Worm (Caenorhabditis elegans) whole organism, late embryonic: ENCODE data around the gene twk-39.

Experiments used
- F13H6.1 ChIP-seq: sonication (generic microtip); optimal IDR thresholded peaks from 2 replicates; lab custom pipeline; 2016; ENCODE audit warnings: missing genetic modification characterization, missing compliant biosample characterization
- K02D7.2 ChIP-seq: sonication (generic microtip); optimal IDR thresholded peaks from 2 replicates; lab custom pipeline; 2017; ENCODE audit warnings: mild to moderate bottlenecking, missing genetic modification characterization, missing compliant biosample characterization
- K09A11.1 ChIP-seq: sonication (generic microtip); optimal IDR thresholded peaks from 2 replicates; lab custom pipeline; 2017; ENCODE audit warnings: antibody characterized with exemption, mild to moderate bottlenecking, missing genetic modification characterization, missing compliant biosample characterization; ENCODE audit not compliant: insufficient read depth
- Y22D7AL.16 ChIP-seq: sonication (generic microtip); optimal IDR thresholded peaks from 2 replicates; lab custom pipeline; 2016; ENCODE audit warnings: missing genetic modification characterization, missing compliant biosample characterization
- ahr-1 ChIP-seq: sonication (generic microtip); optimal IDR thresholded peaks from 2 replicates; lab custom pipeline; 2016; ENCODE audit warnings: missing genetic modification characterization, missing compliant biosample characterization
- ama-1 ChIP-seq: fragments of 150-350 bp; optimal IDR thresholded peaks from 2 replicates; lab custom pipeline; 2014
- ceh-2 ChIP-seq: sonication (generic microtip); optimal IDR thresholded peaks from 2 replicates; lab custom pipeline; 2016; ENCODE audit warnings: missing genotype, missing genetic modification characterization, missing compliant biosample characterization
- ceh-22 ChIP-seq: sonication (generic microtip); optimal IDR thresholded peaks from 2 replicates; lab custom pipeline; 2017; ENCODE audit warnings: missing biosample characterization, missing genetic modification characterization
- ceh-24 ChIP-seq: sonication (generic microtip); optimal IDR thresholded peaks from 2 replicates; lab custom pipeline; 2016; ENCODE audit warnings: mild to moderate bottlenecking, missing genetic modification characterization, missing compliant biosample characterization
- ceh-30 ChIP-seq: fragments of 150-350 bp; optimal IDR thresholded peaks from 2 replicates; lab custom pipeline; 2014; ENCODE audit warnings: missing biosample characterization, missing genetic modification characterization
- ceh-31 ChIP-seq: sonication (generic microtip); optimal IDR thresholded peaks from 2 replicates; lab custom pipeline; 2016; ENCODE audit warnings: missing genetic modification characterization, missing compliant biosample characterization
- ceh-34 ChIP-seq: sonication (generic microtip); optimal IDR thresholded peaks from 2 replicates; lab custom pipeline; 2016; ENCODE audit warnings: mild to moderate bottlenecking, missing genetic modification characterization, missing compliant biosample characterization
- ceh-45 ChIP-seq: fragments of 200-800 bp; sonication (Bioruptor generic); IDR thresholded peaks from 2 replicates; pipeline ENCODE4 v1.3.6; 2022; ENCODE audit warnings: missing genetic modification reagents, missing genetic modification characterization, missing compliant biosample characterization
- ceh-48 ChIP-seq: sonication (generic microtip); optimal IDR thresholded peaks from 2 replicates; lab custom pipeline; 2016; ENCODE audit warnings: missing genetic modification characterization, inconsistent platforms, missing compliant biosample characterization
- ceh-6 ChIP-seq: fragments of 200-800 bp; sonication (Bioruptor generic); optimal IDR thresholded peaks from 2 replicates; lab custom pipeline; 2018; ENCODE audit warnings: mild to moderate bottlenecking, missing genetic modification characterization, missing compliant biosample characterization
- ceh-9 ChIP-seq: sonication (generic microtip); optimal IDR thresholded peaks from 2 replicates; lab custom pipeline; 2016; ENCODE audit warnings: mild to moderate bottlenecking, missing genetic modification characterization, inconsistent platforms, missing compliant biosample characterization
- dmd-4 ChIP-seq: sonication (generic microtip); optimal IDR thresholded peaks from 2 replicates; lab custom pipeline; 2016; ENCODE audit warnings: borderline replicate concordance, missing genetic modification characterization, missing compliant biosample characterization
- dve-1 ChIP-seq: sonication (generic microtip); optimal IDR thresholded peaks from 2 replicates; lab custom pipeline; 2017; ENCODE audit warnings: antibody characterized with exemption, mild to moderate bottlenecking, missing genetic modification characterization, missing compliant biosample characterization
- elt-4 ChIP-seq: sonication (generic microtip); optimal IDR thresholded peaks from 2 replicates; lab custom pipeline; 2016; ENCODE audit warnings: missing genetic modification characterization, missing compliant biosample characterization
- ets-4 ChIP-seq: sonication (generic microtip); optimal IDR thresholded peaks from 2 replicates; lab custom pipeline; 2016; ENCODE audit warnings: missing genetic modification characterization, missing compliant biosample characterization
- eyg-1 ChIP-seq: sonication (generic microtip); optimal IDR thresholded peaks from 2 replicates; lab custom pipeline; 2016; ENCODE audit warnings: missing genotype, missing genetic modification characterization, missing compliant biosample characterization
- fax-1 ChIP-seq: sonication (generic microtip); optimal IDR thresholded peaks from 2 replicates; lab custom pipeline; 2016; ENCODE audit warnings: missing genotype, missing genetic modification characterization, missing compliant biosample characterization
- fkh-10 ChIP-seq: fragments of 150-350 bp; optimal IDR thresholded peaks from 2 replicates; lab custom pipeline; 2014; ENCODE audit warnings: missing biosample characterization, missing genetic modification reagents, missing genetic modification characterization
- hlh-13 ChIP-seq: fragments of 200-800 bp; sonication (Bioruptor generic); optimal IDR thresholded peaks from 2 replicates; lab custom pipeline; 2018; ENCODE audit warnings: mild to moderate bottlenecking, missing genetic modification characterization, missing compliant biosample characterization
- hlh-6 ChIP-seq: sonication (generic microtip); optimal IDR thresholded peaks from 2 replicates; lab custom pipeline; 2016; ENCODE audit warnings: missing genotype, missing genetic modification characterization, missing compliant biosample characterization
- hlh-8 ChIP-seq: sonication (generic microtip); optimal IDR thresholded peaks from 2 replicates; lab custom pipeline; 2016; ENCODE audit warnings: missing genotype, missing genetic modification characterization, missing compliant biosample characterization
- lim-6 ChIP-seq: sonication (generic microtip); optimal IDR thresholded peaks from 2 replicates; lab custom pipeline; 2016; ENCODE audit warnings: missing genetic modification characterization, missing compliant biosample characterization
- madf-2 ChIP-seq: sonication (generic microtip); optimal IDR thresholded peaks from 2 replicates; lab custom pipeline; 2017; ENCODE audit warnings: missing genetic modification characterization, missing compliant biosample characterization
- mec-3 ChIP-seq: sonication (generic microtip); optimal IDR thresholded peaks from 2 replicates; lab custom pipeline; 2016; ENCODE audit warnings: borderline replicate concordance, missing genetic modification characterization, missing compliant biosample characterization
- nfya-1 ChIP-seq: sonication (generic microtip); optimal IDR thresholded peaks from 2 replicates; lab custom pipeline; 2017; ENCODE audit warnings: missing genetic modification characterization, mild to moderate bottlenecking, missing compliant biosample characterization, antibody characterized with exemption, moderate library complexity
- nhr-232 ChIP-seq: sonication (generic microtip); optimal IDR thresholded peaks from 2 replicates; lab custom pipeline; 2016; ENCODE audit warnings: missing genetic modification characterization, missing compliant biosample characterization
- npax-4 ChIP-seq: sonication (generic microtip); optimal IDR thresholded peaks from 2 replicates; lab custom pipeline; 2016; ENCODE audit warnings: missing genetic modification characterization, missing compliant biosample characterization
- odd-2 ChIP-seq: sonication (generic microtip); optimal IDR thresholded peaks from 2 replicates; lab custom pipeline; 2017; ENCODE audit warnings: antibody characterized with exemption, mild to moderate bottlenecking, missing genetic modification characterization, missing compliant biosample characterization
- pag-3 ChIP-seq: sonication (generic microtip); optimal IDR thresholded peaks from 2 replicates; lab custom pipeline; 2016; ENCODE audit warnings: missing compliant biosample characterization, missing genetic modification characterization, borderline replicate concordance
- pat-9 ChIP-seq: fragments of 200-800 bp; sonication (Bioruptor generic); optimal IDR thresholded peaks from 2 replicates; lab custom pipeline; 2018; ENCODE audit warnings: mild to moderate bottlenecking, missing genetic modification characterization, moderate library complexity, missing compliant biosample characterization
- pax-1 ChIP-seq: fragments of 150-350 bp; optimal IDR thresholded peaks from 2 replicates; lab custom pipeline; 2014; ENCODE audit warnings: missing biosample characterization, missing genetic modification characterization
- pha-2 ChIP-seq: sonication (generic microtip); optimal IDR thresholded peaks from 2 replicates; lab custom pipeline; 2017; ENCODE audit warnings: mild to moderate bottlenecking, missing genetic modification characterization, missing compliant biosample characterization
- pha-4 ChIP-seq: fragments of 150-350 bp; optimal IDR thresholded peaks from 2 replicates; lab custom pipeline; 2018; ENCODE audit warnings: missing biosample characterization, missing genetic modification reagents, missing genetic modification characterization
- pqm-1 ChIP-seq: sonication (generic microtip); optimal IDR thresholded peaks from 2 replicates; lab custom pipeline; 2016; ENCODE audit warnings: missing genetic modification characterization, missing compliant biosample characterization
- rnt-1 ChIP-seq: sonication (generic microtip); optimal IDR thresholded peaks from 2 replicates; lab custom pipeline; 2016; ENCODE audit warnings: missing genetic modification characterization, missing compliant biosample characterization
- sdc-2 ChIP-seq: sonication (generic microtip); optimal IDR thresholded peaks from 2 replicates; lab custom pipeline; 2016; ENCODE audit warnings: missing genotype, missing genetic modification characterization, missing compliant biosample characterization
- sox-2 ChIP-seq: fragments of 200-800 bp; sonication (Bioruptor generic); IDR thresholded peaks from 2 replicates; pipeline ENCODE4 v1.3.6; 2022; ENCODE audit warnings: missing genetic modification reagents, missing genetic modification characterization, missing compliant biosample characterization
- sox-4 ChIP-seq: sonication (generic microtip); optimal IDR thresholded peaks from 2 replicates; lab custom pipeline; 2017; ENCODE audit warnings: mild to moderate bottlenecking, missing genetic modification characterization, inconsistent platforms, missing compliant biosample characterization
- syd-9 ChIP-seq: sonication (generic microtip); optimal IDR thresholded peaks from 2 replicates; lab custom pipeline; 2016; ENCODE audit warnings: mild to moderate bottlenecking, missing genetic modification characterization, moderate library complexity, missing compliant biosample characterization
- tbx-2 ChIP-seq: sonication (generic microtip); optimal IDR thresholded peaks from 2 replicates; lab custom pipeline; 2016; ENCODE audit warnings: missing genetic modification characterization, missing compliant biosample characterization
- tbx-7 ChIP-seq: sonication (generic microtip); optimal IDR thresholded peaks from 2 replicates; lab custom pipeline; 2016; ENCODE audit warnings: missing genotype, missing genetic modification characterization, missing compliant biosample characterization
- ttx-3 ChIP-seq: sonication (generic microtip); optimal IDR thresholded peaks from 2 replicates; lab custom pipeline; 2016; ENCODE audit warnings: missing genetic modification reagents, missing genetic modification characterization, missing compliant biosample characterization
- unc-3 ChIP-seq, 2 experiments: fragments of 200-800 bp in 1 of 2; sonication (Bioruptor generic) in 1 of 2; sonication (generic microtip) in 1 of 2; conservative IDR thresholded peaks in 1 of 2; optimal IDR thresholded peaks in 1 of 2; 2 replicates each; pipeline versions ENCODE4 v1.3.6 to Lab custom; 2016 to 2022; ENCODE audit warnings: missing compliant biosample characterization in 2 of 2, missing genetic modification characterization in 2 of 2, missing genetic modification reagents in 1 of 2
- unc-42 ChIP-seq: sonication (generic microtip); optimal IDR thresholded peaks from 2 replicates; lab custom pipeline; 2016; ENCODE audit warnings: missing genotype, missing genetic modification characterization, missing compliant biosample characterization
- unc-55 ChIP-seq: sonication (generic microtip); optimal IDR thresholded peaks from 2 replicates; lab custom pipeline; 2017; ENCODE audit warnings: missing biosample characterization, missing genetic modification reagents, missing genetic modification characterization
- unc-86 ChIP-seq: sonication (generic microtip); optimal IDR thresholded peaks from 2 replicates; lab custom pipeline; 2016; ENCODE audit warnings: missing genetic modification characterization, missing compliant biosample characterization

twk-39 gene

DNA sequence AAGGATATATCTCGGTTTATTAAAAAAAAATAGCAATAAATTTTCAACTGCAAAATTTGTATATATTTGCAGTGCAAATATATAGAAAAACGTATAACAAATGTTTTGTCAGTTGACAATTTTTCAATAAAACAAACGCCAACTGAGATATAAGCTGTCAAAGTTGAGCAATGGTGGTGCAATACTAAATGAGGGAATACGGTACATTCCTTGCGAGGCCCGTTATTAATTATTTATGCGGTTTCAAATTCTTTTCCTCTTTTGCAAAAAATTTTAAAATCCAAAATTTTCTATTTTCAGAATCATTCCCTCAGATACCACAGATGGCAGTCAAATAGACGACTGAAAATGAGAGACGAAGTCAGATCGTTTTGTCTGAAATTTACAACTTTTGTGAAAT lies at the start of gene twk-39:
TSS of gene twk-39 (plus strand) at position 301 of the 400 bp plus-strand sequence.
- TF ChIP-seq ahr-1 (no peak), K09A11.1 (tag; lab: Kevin White, UChicago) (no peak), ama-1 (lab: Kevin White, UChicago) (no peak), tbx-7 (tag; lab: Kevin White, UChicago) (no peak), unc-42 (tag; lab: Kevin White, UChicago) (no peak), pha-4 (no peak), nfya-1 (tag; lab: Kevin White, UChicago) (no peak)

DNA sequence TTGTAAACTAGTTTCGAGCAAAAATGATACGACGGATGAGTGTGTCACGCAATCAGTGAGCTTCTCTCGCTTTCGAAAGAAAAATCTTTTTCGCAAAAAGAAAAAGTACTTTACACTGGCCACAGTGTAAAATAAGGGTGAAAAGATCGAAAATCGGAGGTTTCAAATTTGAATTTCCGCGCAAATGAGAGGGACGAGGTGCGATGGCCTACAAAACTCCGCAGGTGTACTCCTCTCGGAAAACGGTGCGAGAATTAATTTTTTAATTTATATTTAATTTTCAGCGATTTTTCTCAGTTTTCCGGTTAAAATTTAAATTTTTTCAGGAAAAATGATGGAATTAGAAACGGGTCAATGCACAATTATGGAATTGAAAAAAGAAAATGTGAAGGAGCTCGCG lies 48.8 kb upstream of the twk-39 start, which contains the start of gene mrt-2:
TSS of gene mrt-2 (plus strand) at position 49 of the 400 bp plus-strand sequence.
- peak; percentile 15 for TF ChIP-seq nfya-1 (tag; lab: Kevin White, UChicago)
- TF ChIP-seq unc-55 (GFP tag; lab: Kevin White, UChicago) = peak; percentile 6
- no peak for TF ChIP-seq pha-2
- no peak for TF ChIP-seq pat-9
- peak; percentile 46 for TF ChIP-seq F13H6.1 (tag; lab: Kevin White, UChicago)
- TF ChIP-seq tbx-2 (tag; lab: Kevin White, UChicago) = peak; percentile 90
- TF ChIP-seq unc-3 (GFP tag; conservative IDR thresholded peaks at IDR 0.05; lab: Robert Waterston, UW) = no peak
- TF ChIP-seq unc-3 (tag; optimal IDR thresholded peaks at IDR 0.05; lab: Kevin White, UChicago) = no peak
- no peak for TF ChIP-seq sox-4 (tag; lab: Kevin White, UChicago)
- no peak for TF ChIP-seq dve-1
- peak; percentile 26 for TF ChIP-seq eyg-1
- no peak for TF ChIP-seq Y22D7AL.16 (tag; lab: Kevin White, UChicago)
- no peak for TF ChIP-seq sox-2 (GFP tag; lab: Robert Waterston, UW)
- no peak for TF ChIP-seq dmd-4 (tag; lab: Kevin White, UChicago)
- no peak for TF ChIP-seq pax-1 (tag; lab: Kevin White, UChicago)
- no peak for TF ChIP-seq madf-2 (tag; lab: Kevin White, UChicago)
- no peak for TF ChIP-seq K02D7.2 (tag; lab: Kevin White, UChicago)
- peak; percentile 96 for TF ChIP-seq ets-4 (tag; lab: Kevin White, UChicago)
- no peak for TF ChIP-seq ahr-1
- no peak for TF ChIP-seq ceh-48 (tag; lab: Kevin White, UChicago)
- TF ChIP-seq npax-4 (tag; lab: Kevin White, UChicago) = no peak
- TF ChIP-seq ceh-45 (GFP tag; lab: Robert Waterston, UW) = no peak
- no peak for TF ChIP-seq ceh-22 (tag; lab: Kevin White, UChicago)
- no peak for TF ChIP-seq ceh-24 (tag; lab: Kevin White, UChicago)
- peak; percentile 49 for TF ChIP-seq fax-1
- TF ChIP-seq nhr-232 (tag; lab: Kevin White, UChicago) = no peak
- no peak for TF ChIP-seq ceh-30
- TF ChIP-seq ttx-3 (tag; lab: Kevin White, UChicago) = no peak
- no peak for TF ChIP-seq hlh-13 (GFP tag; lab: Kevin White, UChicago)
- no peak for TF ChIP-seq odd-2 (tag; lab: Kevin White, UChicago)
- no peak for TF ChIP-seq pag-3 (tag; lab: Kevin White, UChicago)
- no peak for TF ChIP-seq ceh-9
- TF ChIP-seq ama-1 (lab: Kevin White, UChicago) = no peak
- no peak for TF ChIP-seq elt-4 (tag; lab: Kevin White, UChicago)
- peak; percentile 96 for TF ChIP-seq ceh-31 (tag; lab: Kevin White, UChicago)
- no peak for TF ChIP-seq fkh-10
- TF ChIP-seq ceh-6 = no peak
- no peak for TF ChIP-seq K09A11.1 (tag; lab: Kevin White, UChicago)
- peak; percentile 36 for TF ChIP-seq ceh-34 (tag; lab: Kevin White, UChicago)
- TF ChIP-seq syd-9 (tag; lab: Kevin White, UChicago) = no peak
- TF ChIP-seq rnt-1 (tag; lab: Kevin White, UChicago) = peak; percentile 66
- peak; percentile 92 for TF ChIP-seq ceh-2 (tag; lab: Kevin White, UChicago)
- no peak for TF ChIP-seq hlh-6
- no peak for TF ChIP-seq unc-86 (tag; lab: Kevin White, UChicago)
- no peak for TF ChIP-seq sdc-2
- peak; percentile 43 for TF ChIP-seq pqm-1 (tag; lab: Kevin White, UChicago)
- TF ChIP-seq unc-42 (tag; lab: Kevin White, UChicago) = peak; percentile 71
- peak; percentile 74 for TF ChIP-seq mec-3 (tag; lab: Kevin White, UChicago)
- TF ChIP-seq hlh-8 (tag; lab: Kevin White, UChicago) = peak; percentile 77
- TF ChIP-seq lim-6 = no peak
